Fruit fly (Drosophila melanogaster): ENCODE results near the gene Dph5.

Dph5 gene

dm6 chr3R:22625514-22626333 is 42.7 kb upstream of the Dph5 start:
- peak; percentile 62 for TF ChIP-seq ey (GFP tag; optimal IDR thresholded peaks at IDR 0.05)
- no peak for TF ChIP-seq Abd-B (GFP tag; optimal IDR thresholded peaks at IDR 0.05)
- TF ChIP-seq Hr83 (GFP tag; optimal IDR thresholded peaks at IDR 0.05; ENCODE audit: poor library complexity, severe bottlenecking): no peak
- peak; percentile 65 for TF ChIP-seq fru (GFP tag; optimal IDR thresholded peaks at IDR 0.05)
- TF ChIP-seq Mio (GFP tag; optimal IDR thresholded peaks at IDR 0.05): no peak
- peak; percentile 66 for TF ChIP-seq HLH106 (tag; optimal IDR thresholded peaks at IDR 0.05)
- TF ChIP-seq Myc (optimal IDR thresholded peaks at IDR 0.05): no peak
- peak; percentile 70 for TF ChIP-seq OdsH (GFP tag; optimal IDR thresholded peaks at IDR 0.05)
- no peak for TF ChIP-seq Hnf4 (GFP tag; optimal IDR thresholded peaks at IDR 0.05)
- no peak for TF ChIP-seq N (GFP tag; optimal IDR thresholded peaks at IDR 0.05)
- peak; percentile 49 for TF ChIP-seq rgr (GFP tag; optimal IDR thresholded peaks at IDR 0.05)
- TF ChIP-seq jim (GFP tag; optimal IDR thresholded peaks at IDR 0.05): no peak
- no peak for TF ChIP-seq br (GFP tag; optimal IDR thresholded peaks at IDR 0.05)
- peak; percentile 41 for TF ChIP-seq h (GFP tag; optimal IDR thresholded peaks at IDR 0.05)
- TF ChIP-seq sv (GFP tag; optimal IDR thresholded peaks at IDR 0.05): no peak
- TF ChIP-seq woc (GFP tag; optimal IDR thresholded peaks at IDR 0.05): no peak
- no peak for TF ChIP-seq sage (GFP tag; optimal IDR thresholded peaks at IDR 0.05)
- peak; percentile 62 for TF ChIP-seq dmrt93B (GFP tag; optimal IDR thresholded peaks at IDR 0.05)
- TF ChIP-seq GATAd (GFP tag; optimal IDR thresholded peaks at IDR 0.05): no peak
- no peak for TF ChIP-seq Hr78 (GFP tag; optimal IDR thresholded peaks at IDR 0.05)
- TF ChIP-seq Vsx2 (GFP tag; optimal IDR thresholded peaks at IDR 0.05; ENCODE audit: partially characterized antibody): no peak
- no peak for TF ChIP-seq tai (GFP tag; optimal IDR thresholded peaks at IDR 0.05)
- TF ChIP-seq Jra (GFP tag; optimal IDR thresholded peaks at IDR 0.05): peak; percentile 17
- TF ChIP-seq lola (GFP tag; optimal IDR thresholded peaks at IDR 0.05): no peak
- TF ChIP-seq dsf (GFP tag; optimal IDR thresholded peaks at IDR 0.05; ENCODE audit: borderline replicate concordance): peak; percentile 5
- TF ChIP-seq dl (GFP tag; optimal IDR thresholded peaks at IDR 0.05; ENCODE audit: insufficient read depth in 1 of 2, partially characterized antibody in 2 of 2): no peak
- peak in 1 of 2 experiments; percentile 67 for TF ChIP-seq foxo (GFP tag; optimal IDR thresholded peaks at IDR 0.05)
- TF ChIP-seq Dif (GFP tag; optimal IDR thresholded peaks at IDR 0.05; ENCODE audit: partially characterized antibody): no peak
- no peak for TF ChIP-seq Dfd (GFP tag; optimal IDR thresholded peaks at IDR 0.05)
- peak; percentile 23 for TF ChIP-seq CG32264 (GFP tag; optimal IDR thresholded peaks at IDR 0.05)
- TF ChIP-seq Rel (GFP tag; optimal IDR thresholded peaks at IDR 0.05): no peak
- peak; percentile 89 for TF ChIP-seq Rel (tag; optimal IDR thresholded peaks at IDR 0.05)
- peak; percentile 75 for TF ChIP-seq Sp1 (GFP tag; optimal IDR thresholded peaks at IDR 0.05)
- TF ChIP-seq CG9705 (GFP tag; optimal IDR thresholded peaks at IDR 0.05): no peak
- no peak for TF ChIP-seq pan (optimal IDR thresholded peaks at IDR 0.05)
- TF ChIP-seq brk (GFP tag; optimal IDR thresholded peaks at IDR 0.05): no peak
- no peak for TF ChIP-seq CrebA (GFP tag; optimal IDR thresholded peaks at IDR 0.05; ENCODE audit: borderline replicate concordance)
- peak; percentile 49 for TF ChIP-seq psq (GFP tag; optimal IDR thresholded peaks at IDR 0.05)
- no peak for TF ChIP-seq usp (GFP tag; optimal IDR thresholded peaks at IDR 0.05)

dm6 chr3R:22624737-22625136 is 41.7 kb upstream of the Dph5 start:
- no peak for TF ChIP-seq dsf (GFP tag; optimal IDR thresholded peaks at IDR 0.05; ENCODE audit: borderline replicate concordance)
- peak; percentile 73 for TF ChIP-seq h (GFP tag; optimal IDR thresholded peaks at IDR 0.05)
- TF ChIP-seq Rel (GFP tag; optimal IDR thresholded peaks at IDR 0.05): no peak
- no peak for TF ChIP-seq Rel (tag; optimal IDR thresholded peaks at IDR 0.05)
- TF ChIP-seq Abd-B (GFP tag; optimal IDR thresholded peaks at IDR 0.05): no peak
- TF ChIP-seq Sp1 (GFP tag; optimal IDR thresholded peaks at IDR 0.05): peak; percentile 39
- no peak for TF ChIP-seq jim (GFP tag; optimal IDR thresholded peaks at IDR 0.05)
- peak; percentile 76 for TF ChIP-seq br (GFP tag; optimal IDR thresholded peaks at IDR 0.05)
- TF ChIP-seq Hr78 (GFP tag; optimal IDR thresholded peaks at IDR 0.05): no peak
- peak; percentile 28 for TF ChIP-seq psq (GFP tag; optimal IDR thresholded peaks at IDR 0.05)
- TF ChIP-seq foxo (GFP tag; optimal IDR thresholded peaks at IDR 0.05): no peak
- TF ChIP-seq OdsH (GFP tag; optimal IDR thresholded peaks at IDR 0.05): peak; percentile 37
- TF ChIP-seq Hr83 (GFP tag; optimal IDR thresholded peaks at IDR 0.05; ENCODE audit: poor library complexity, severe bottlenecking): no peak
- TF ChIP-seq ey (GFP tag; optimal IDR thresholded peaks at IDR 0.05): peak; percentile 64
- no peak for TF ChIP-seq woc (GFP tag; optimal IDR thresholded peaks at IDR 0.05)
- peak; percentile 79 for TF ChIP-seq fru (GFP tag; optimal IDR thresholded peaks at IDR 0.05)
- TF ChIP-seq sv (GFP tag; optimal IDR thresholded peaks at IDR 0.05): peak; percentile 10
- TF ChIP-seq HLH106 (tag; optimal IDR thresholded peaks at IDR 0.05): peak; percentile 53
- TF ChIP-seq GATAd (GFP tag; optimal IDR thresholded peaks at IDR 0.05): no peak
- no peak for TF ChIP-seq CG9705 (GFP tag; optimal IDR thresholded peaks at IDR 0.05)
- TF ChIP-seq rgr (GFP tag; optimal IDR thresholded peaks at IDR 0.05): peak; percentile 31
- TF ChIP-seq Dif (GFP tag; optimal IDR thresholded peaks at IDR 0.05; ENCODE audit: partially characterized antibody): no peak
- TF ChIP-seq brk (GFP tag; optimal IDR thresholded peaks at IDR 0.05): no peak
- TF ChIP-seq dl (GFP tag; optimal IDR thresholded peaks at IDR 0.05; ENCODE audit: insufficient read depth in 1 of 2, partially characterized antibody in 2 of 2): no peak
- TF ChIP-seq Jra (GFP tag; optimal IDR thresholded peaks at IDR 0.05): no peak
